Worm (Caenorhabditis elegans): ENCODE results near the gene srh-142.

The srh-142 gene

DNA sequence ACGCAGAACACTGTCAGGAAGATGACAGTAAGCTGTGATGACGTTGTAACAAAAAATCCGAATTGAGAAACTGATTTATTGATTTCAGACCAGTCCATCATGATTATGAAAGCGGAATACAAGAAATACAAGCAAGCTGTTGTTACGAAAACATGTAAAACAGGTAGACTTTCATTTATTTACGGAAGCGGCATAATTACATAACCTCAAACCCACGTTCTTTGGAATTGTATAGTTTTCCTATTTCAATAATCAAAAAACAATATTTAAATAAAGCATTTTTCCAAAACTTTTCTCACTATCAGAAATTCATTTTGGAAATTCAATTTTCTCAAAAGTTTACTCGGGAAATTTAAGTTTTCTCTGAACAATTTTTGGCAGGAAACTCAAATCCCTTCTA is 2.1 kb downstream of the srh-142 start, which contains the start of gene str-15:
Gene str-15, minus strand, starts transcription at position 101 of the 400 bp plus-strand sequence.
- TF ChIP-seq fkh-10 (GFP tag; optimal IDR thresholded peaks at IDR 0.05) (no peak), elt-2 (tag; optimal IDR thresholded peaks at IDR 0.05) (no peak), tbx-2 (tag; optimal IDR thresholded peaks at IDR 0.05) (no peak), snpc-4 (tag; optimal IDR thresholded peaks at IDR 0.05) (no peak), nhr-23 (tag; optimal IDR thresholded peaks at IDR 0.05) (no peak), elt-3 (tag; optimal IDR thresholded peaks at IDR 0.05) (no peak), egl-5 (tag; optimal IDR thresholded peaks at IDR 0.05) (no peak), mml-1 (tag; optimal IDR thresholded peaks at IDR 0.05) (no peak), ZK546.5 (tag; optimal IDR thresholded peaks at IDR 0.05) (no peak), nhr-76 (tag; optimal IDR thresholded peaks at IDR 0.05) (no peak), daf-12 (tag; optimal IDR thresholded peaks at IDR 0.05) (no peak), nhr-25 (tag; optimal IDR thresholded peaks at IDR 0.05) (no peak), zag-1 (tag; optimal IDR thresholded peaks at IDR 0.05) (no peak), nhr-11 (tag; optimal IDR thresholded peaks at IDR 0.05) (no peak), lin-15B (tag; optimal IDR thresholded peaks at IDR 0.05) (no peak), fos-1 (tag; optimal IDR thresholded peaks at IDR 0.05) (no peak)

DNA sequence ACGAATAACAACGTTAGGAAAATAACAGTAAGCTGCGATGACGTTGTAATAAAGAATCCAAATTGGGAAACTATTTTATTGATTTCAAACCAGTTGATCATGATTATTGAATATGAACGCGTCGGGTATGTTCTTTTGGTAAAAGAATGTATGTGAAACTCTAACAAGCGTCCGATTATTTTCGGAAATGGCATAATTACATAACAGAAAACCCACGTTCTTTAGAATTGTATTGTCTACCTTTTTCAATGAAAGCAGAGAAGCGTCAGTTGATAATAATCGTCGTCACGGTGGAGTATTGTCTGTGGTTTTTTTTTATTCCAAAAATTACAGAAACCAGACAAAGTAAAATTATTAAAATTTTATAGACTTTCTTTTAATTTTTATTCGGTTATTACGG is 5.7 kb downstream of the srh-142 start, which contains the start of gene str-14:
Gene str-14, minus strand, starts transcription at position 101 of the 400 bp plus-strand sequence.
- TF ChIP-seq ceh-28 (tag; optimal IDR thresholded peaks at IDR 0.05) (no peak), mdl-1 (tag; optimal IDR thresholded peaks at IDR 0.05) (no peak), nhr-237 (tag; optimal IDR thresholded peaks at IDR 0.05) (no peak), pha-4 (tag; optimal IDR thresholded peaks at IDR 0.05) (no peak), egl-5 (tag; optimal IDR thresholded peaks at IDR 0.05) (no peak), aly-2 (tag; optimal IDR thresholded peaks at IDR 0.05) (no peak)

DNA sequence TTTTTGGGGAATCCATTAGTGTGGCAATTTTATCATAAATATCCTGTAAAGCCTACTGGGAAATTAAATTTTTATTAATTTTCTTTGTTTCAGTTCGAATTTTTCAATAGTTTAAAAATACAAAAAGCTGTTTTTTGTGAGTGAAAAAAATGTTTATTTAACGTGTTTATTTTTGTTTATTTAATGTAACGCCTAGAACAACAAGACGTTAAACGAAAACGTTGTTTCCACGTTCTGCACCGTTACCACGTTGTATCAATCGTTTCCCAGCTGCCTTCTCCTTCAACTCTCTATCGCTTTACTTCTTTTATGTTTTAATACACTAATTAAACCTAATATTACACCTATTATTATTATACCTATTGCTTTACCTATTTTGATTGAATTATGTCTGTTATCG is 13.0 kb downstream of the srh-142 start, which contains the start of gene T08G3.13:
Gene T08G3.13, plus strand, starts transcription at position 301 of the 400 bp plus-strand sequence.
- TF ChIP-seq eor-1 (tag; optimal IDR thresholded peaks at IDR 0.05) (no peak), nhr-67 (tag; optimal IDR thresholded peaks at IDR 0.05) (no peak), ceh-28 (tag; optimal IDR thresholded peaks at IDR 0.05) (no peak), snpc-4 (tag; optimal IDR thresholded peaks at IDR 0.05) (no peak), fkh-10 (GFP tag; optimal IDR thresholded peaks at IDR 0.05) (no peak), mml-1 (tag; optimal IDR thresholded peaks at IDR 0.05) (no peak), nhr-28 (tag; optimal IDR thresholded peaks at IDR 0.05) (no peak), egl-27 (tag; optimal IDR thresholded peaks at IDR 0.05) (no peak)

DNA sequence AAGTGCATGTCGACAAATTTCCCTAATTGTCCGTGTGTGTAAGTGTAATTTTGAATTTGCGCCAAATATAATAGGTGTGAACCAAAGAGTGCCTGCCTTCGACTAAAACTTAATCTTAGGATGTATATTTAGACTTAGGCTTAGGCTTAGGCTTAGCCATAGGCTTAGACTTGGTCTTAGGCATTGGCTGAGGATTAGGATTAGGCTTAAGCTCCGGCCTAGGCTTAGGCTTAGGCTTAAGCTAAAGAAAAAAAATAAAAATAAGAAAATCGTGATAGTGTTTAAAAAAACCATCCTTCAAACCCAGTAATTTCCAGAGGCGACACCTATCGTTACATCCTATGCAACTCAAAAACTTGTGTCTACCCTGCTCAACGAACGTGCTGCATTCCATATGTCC is 14.6 kb downstream of the srh-142 start:
- TF ChIP-seq nhr-25 (tag; optimal IDR thresholded peaks at IDR 0.05) (no peak), aly-2 (tag; optimal IDR thresholded peaks at IDR 0.05) (no peak), pqm-1 (tag; optimal IDR thresholded peaks at IDR 0.05) (no peak), unc-39 (tag; optimal IDR thresholded peaks at IDR 0.05) (no peak), nhr-237 (tag; optimal IDR thresholded peaks at IDR 0.05) (no peak)

DNA sequence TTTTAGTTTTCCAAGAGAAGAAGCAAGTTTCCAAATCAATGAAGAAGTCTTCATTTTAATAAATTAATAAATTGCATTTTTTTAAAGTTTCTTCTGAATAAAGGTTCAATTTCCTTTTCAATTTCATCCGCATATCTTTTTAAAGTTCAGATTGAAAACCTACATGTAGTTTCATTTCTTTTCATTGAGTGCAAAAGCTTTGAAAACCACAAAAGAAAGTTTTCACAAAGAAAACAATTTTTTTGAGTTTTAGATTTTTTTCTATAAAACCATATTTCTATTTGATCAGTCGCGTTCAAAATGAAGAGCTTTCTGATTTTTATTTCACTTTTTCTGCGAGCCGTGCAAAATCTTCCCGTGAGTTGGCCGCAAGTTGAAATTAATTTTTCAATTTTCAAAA is 15.1 kb downstream of the srh-142 start, which contains the start of gene T08G3.6:
Gene T08G3.6, plus strand, starts transcription at position 301 of the 400 bp plus-strand sequence.
- no peak for TF ChIP-seq lin-15B (tag; optimal IDR thresholded peaks at IDR 0.05)
- no peak for TF ChIP-seq nhr-237 (tag; optimal IDR thresholded peaks at IDR 0.05)
- no peak for TF ChIP-seq aly-2 (tag; optimal IDR thresholded peaks at IDR 0.05)
- TF ChIP-seq nhr-11 (tag; optimal IDR thresholded peaks at IDR 0.05): no peak
- no peak for TF ChIP-seq nhr-43 (tag; optimal IDR thresholded peaks at IDR 0.05; ENCODE audit: poor library complexity, severe bottlenecking)
- TF ChIP-seq fkh-10 (GFP tag; optimal IDR thresholded peaks at IDR 0.05): no peak
- TF ChIP-seq ceh-28 (tag; optimal IDR thresholded peaks at IDR 0.05): no peak

DNA sequence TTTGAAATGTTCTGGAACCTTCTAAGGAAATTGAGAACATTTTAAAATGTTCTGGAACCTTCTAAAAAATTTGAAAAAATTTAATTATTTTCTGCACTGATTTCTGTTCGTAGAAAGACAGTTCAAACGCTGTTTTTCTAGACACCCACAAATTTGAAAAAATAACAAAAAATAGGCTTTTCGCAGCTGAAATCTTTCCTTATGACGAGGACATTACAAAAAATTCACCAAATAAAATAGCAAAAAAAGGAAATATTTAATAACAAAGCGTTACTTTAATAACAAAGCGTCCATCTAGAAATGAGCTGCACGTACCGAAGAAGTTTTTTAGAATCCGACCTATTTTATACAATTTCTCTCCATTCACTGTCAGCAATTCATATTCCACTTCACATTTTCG is 17.1 kb downstream of the srh-142 start, which contains the start of gene srh-141:
Gene srh-141, plus strand, starts transcription at position 301 of the 400 bp plus-strand sequence.
- TF ChIP-seq elt-2 (tag; optimal IDR thresholded peaks at IDR 0.05) (no peak), aly-2 (tag; optimal IDR thresholded peaks at IDR 0.05) (no peak), R02D3.7 (tag; optimal IDR thresholded peaks at IDR 0.05) (no peak), eor-1 (tag; optimal IDR thresholded peaks at IDR 0.05) (no peak), pha-4 (tag; optimal IDR thresholded peaks at IDR 0.05) (no peak), hmg-11 (tag; optimal IDR thresholded peaks at IDR 0.05) (no peak), egl-27 (tag; optimal IDR thresholded peaks at IDR 0.05) (no peak), lin-15B (tag; optimal IDR thresholded peaks at IDR 0.05) (no peak), skn-1 (tag; optimal IDR thresholded peaks at IDR 0.05) (no peak), mdl-1 (tag; optimal IDR thresholded peaks at IDR 0.05) (no peak), fkh-10 (GFP tag; optimal IDR thresholded peaks at IDR 0.05) (no peak), nhr-237 (tag; optimal IDR thresholded peaks at IDR 0.05) (no peak), unc-39 (tag; optimal IDR thresholded peaks at IDR 0.05) (no peak), nhr-77 (tag; optimal IDR thresholded peaks at IDR 0.05) (no peak), ztf-4 (tag; optimal IDR thresholded peaks at IDR 0.05) (no peak), lin-39 (tag; optimal IDR thresholded peaks at IDR 0.05) (no peak), daf-12 (tag; optimal IDR thresholded peaks at IDR 0.05) (no peak)

Measured in whole organism, L3 larva.